Fruit fly (Drosophila melanogaster) whole organism, prepupa: ENCODE measurements around the gene CG5850.

Experiments
- Blimp-1 ChIP-seq: fragments of 200-800 bp; sonication (Bioruptor generic); optimal IDR thresholded peaks from 3 replicates; lab custom pipeline; 2017; ENCODE audit warnings: missing biosample characterization, missing genetic modification characterization, mild to moderate bottlenecking, moderate library complexity, missing genetic modification reagents
- CG10631 ChIP-seq: fragments of 200-800 bp; sonication (Bioruptor generic); optimal IDR thresholded peaks from 2 replicates; lab custom pipeline; 2016; ENCODE audit warnings: missing biosample characterization, missing genetic modification characterization
- CG11294 ChIP-seq: fragments of 200-800 bp; sonication (Bioruptor generic); IDR thresholded peaks from 2 replicates; pipeline ENCODE4 v1.3.6; 2022; ENCODE audit warnings: missing biosample characterization, missing genetic modification characterization
- CG11902 ChIP-seq: fragments of 200-800 bp; sonication (Bioruptor generic); optimal IDR thresholded peaks from 3 replicates; lab custom pipeline; 2016; ENCODE audit warnings: missing biosample characterization, missing genetic modification characterization
- CG15336 ChIP-seq: fragments of 200-800 bp; sonication (Bioruptor generic); IDR thresholded peaks from 2 replicates; pipeline ENCODE4 v1.3.6; 2022; ENCODE audit warnings: missing biosample characterization, missing genetic modification characterization
- CG1621 ChIP-seq: fragments of 200-800 bp; sonication (Bioruptor generic); optimal IDR thresholded peaks from 3 replicates; lab custom pipeline; 2018; ENCODE audit warnings: missing biosample characterization, mild to moderate bottlenecking, missing genetic modification characterization
- CG16779 ChIP-seq: fragments of 200-800 bp; sonication (Bioruptor generic); optimal IDR thresholded peaks from 3 replicates; lab custom pipeline; 2017; ENCODE audit warnings: missing biosample characterization, mild to moderate bottlenecking, missing genetic modification characterization
- CG3032 ChIP-seq: fragments of 200-800 bp; optimal IDR thresholded peaks from 2 replicates; lab custom pipeline; 2019; ENCODE audit warnings: missing biosample characterization, mild to moderate bottlenecking, missing genetic modification characterization, moderate library complexity
- CG32006 ChIP-seq: fragments of 200-800 bp; sonication (Bioruptor generic); optimal IDR thresholded peaks from 3 replicates; lab custom pipeline; 2017; ENCODE audit warnings: missing biosample characterization, mild to moderate bottlenecking, missing genetic modification characterization
- CG4318 ChIP-seq: fragments of 200-800 bp; sonication (Bioruptor generic); optimal IDR thresholded peaks from 3 replicates; lab custom pipeline; 2017; ENCODE audit warnings: missing biosample characterization, mild to moderate bottlenecking, missing genetic modification characterization
- CG6163 ChIP-seq: fragments of 200-800 bp; sonication (Bioruptor generic); IDR thresholded peaks from 3 replicates; pipeline ENCODE4 v1.3.6; 2022; ENCODE audit warnings: missing biosample characterization, missing genetic modification characterization
- CG6276 ChIP-seq: fragments of 200-800 bp; sonication (Bioruptor generic); optimal IDR thresholded peaks from 2 replicates; lab custom pipeline; 2017; ENCODE audit warnings: missing biosample characterization, mild to moderate bottlenecking, missing genetic modification characterization
- CG6792 ChIP-seq: fragments of 200-800 bp; sonication (Bioruptor generic); optimal IDR thresholded peaks from 3 replicates; lab custom pipeline; 2016; ENCODE audit warnings: missing biosample characterization, missing genetic modification characterization
- CG6808 ChIP-seq: fragments of 200-800 bp; sonication (Bioruptor generic); optimal IDR thresholded peaks from 3 replicates; lab custom pipeline; 2017; ENCODE audit warnings: missing biosample characterization, missing genetic modification characterization, mild to moderate bottlenecking, moderate library complexity, missing genetic modification reagents
- CG6854 ChIP-seq: fragments of 200-800 bp; sonication (Bioruptor generic); optimal IDR thresholded peaks from 2 replicates; lab custom pipeline; 2017; ENCODE audit warnings: missing biosample characterization, mild to moderate bottlenecking, missing genetic modification characterization
- CG7368 ChIP-seq: fragments of 200-800 bp; sonication (Bioruptor generic); optimal IDR thresholded peaks from 3 replicates; lab custom pipeline; 2016; ENCODE audit warnings: missing biosample characterization, missing genetic modification characterization
- CG8319 ChIP-seq: fragments of 200-800 bp; sonication (Bioruptor generic); optimal IDR thresholded peaks from 3 replicates; lab custom pipeline; 2016; ENCODE audit warnings: missing biosample characterization, missing genetic modification characterization
- CG8632 ChIP-seq: fragments of 200-800 bp; sonication (Bioruptor generic); optimal IDR thresholded peaks from 3 replicates; lab custom pipeline; 2016; ENCODE audit warnings: missing biosample characterization, missing genetic modification characterization
- CG9139 ChIP-seq: fragments of 200-800 bp; sonication (Bioruptor generic); optimal IDR thresholded peaks from 3 replicates; lab custom pipeline; 2017; ENCODE audit warnings: missing biosample characterization, mild to moderate bottlenecking, missing genetic modification characterization
- Eip75B ChIP-seq: fragments of 200-800 bp; sonication (Bioruptor generic); optimal IDR thresholded peaks from 3 replicates; lab custom pipeline; 2016; ENCODE audit warnings: missing biosample characterization, missing genetic modification characterization
- Eip78C ChIP-seq: fragments of 200-800 bp; sonication (Bioruptor generic); peaks from one replicate; lab custom pipeline; 2016; ENCODE audit warnings: missing biosample characterization, missing genetic modification characterization
- Eip93F ChIP-seq: fragments of 200-800 bp; sonication (Bioruptor generic); optimal IDR thresholded peaks from 2 replicates; lab custom pipeline; 2016; ENCODE audit warnings: missing biosample characterization, mild to moderate bottlenecking, missing genetic modification characterization
- Ets96B ChIP-seq: fragments of 200-800 bp; optimal IDR thresholded peaks from 2 replicates; lab custom pipeline; 2019; ENCODE audit warnings: missing biosample characterization, mild to moderate bottlenecking, missing genetic modification characterization, moderate library complexity
- Gug ChIP-seq: fragments of 200-800 bp; sonication (Bioruptor generic); IDR thresholded peaks from 2 replicates; pipeline ENCODE4 v1.3.6; 2022; ENCODE audit warnings: missing biosample characterization, missing genetic modification characterization
- Hr38 ChIP-seq: sonication (Bioruptor generic); optimal IDR thresholded peaks from 2 replicates; lab custom pipeline; 2016; ENCODE audit warnings: missing biosample characterization, missing genetic modification characterization
- Met ChIP-seq: fragments of 200-800 bp; sonication (Bioruptor generic); optimal IDR thresholded peaks from 3 replicates; lab custom pipeline; 2016; ENCODE audit warnings: missing biosample characterization, missing genetic modification characterization
- OdsH ChIP-seq: fragments of 200-800 bp; sonication (Bioruptor generic); optimal IDR thresholded peaks from 3 replicates; lab custom pipeline; 2016; ENCODE audit warnings: missing biosample characterization, missing genetic modification characterization
- Sox14 ChIP-seq: fragments of 200-800 bp; sonication (Bioruptor generic); optimal IDR thresholded peaks from 3 replicates; lab custom pipeline; 2016; ENCODE audit warnings: missing biosample characterization, missing genetic modification characterization
- Sox15 ChIP-seq: fragments of 200-800 bp; sonication (Bioruptor generic); optimal IDR thresholded peaks from 3 replicates; lab custom pipeline; 2016; ENCODE audit warnings: missing biosample characterization, missing genetic modification characterization
- achi ChIP-seq: fragments of 200-800 bp; sonication (Bioruptor generic); optimal IDR thresholded peaks from 3 replicates; lab custom pipeline; 2016; ENCODE audit warnings: missing biosample characterization, missing genetic modification characterization
- cyc ChIP-seq: fragments of 200-800 bp; sonication (Bioruptor generic); optimal IDR thresholded peaks from 3 replicates; lab custom pipeline; 2016; ENCODE audit warnings: missing biosample characterization, missing genetic modification characterization
- dac ChIP-seq: fragments of 200-800 bp; sonication (Bioruptor generic); optimal IDR thresholded peaks from 2 replicates; lab custom pipeline; 2017; ENCODE audit warnings: missing biosample characterization, mild to moderate bottlenecking, missing genetic modification characterization
- dsx ChIP-seq: fragments of 200-800 bp; optimal IDR thresholded peaks from 3 replicates; lab custom pipeline; 2019; ENCODE audit warnings: missing biosample characterization, mild to moderate bottlenecking, missing genetic modification characterization, moderate library complexity; ENCODE audit not compliant: poor library complexity, severe bottlenecking
- eg ChIP-seq: fragments of 200-800 bp; sonication (Bioruptor generic); IDR thresholded peaks from 3 replicates; pipeline ENCODE4 v1.3.6; 2022; ENCODE audit warnings: missing biosample characterization, missing genetic modification characterization
- esn ChIP-seq: fragments of 200-800 bp; sonication (Bioruptor generic); optimal IDR thresholded peaks from 2 replicates; lab custom pipeline; 2016; ENCODE audit warnings: missing biosample characterization, mild to moderate bottlenecking, missing genetic modification characterization, moderate library complexity
- fd59A ChIP-seq: fragments of 200-800 bp; sonication (Bioruptor generic); optimal IDR thresholded peaks from 2 replicates; lab custom pipeline; 2017; ENCODE audit warnings: missing biosample characterization, mild to moderate bottlenecking, missing genetic modification characterization, missing genetic modification reagents
- fd85E ChIP-seq: fragments of 200-800 bp; sonication (Bioruptor generic); optimal IDR thresholded peaks from 3 replicates; lab custom pipeline; 2016; ENCODE audit warnings: missing biosample characterization, missing genetic modification characterization
- fkh ChIP-seq: fragments of 200-800 bp; sonication (Bioruptor generic); optimal IDR thresholded peaks from 3 replicates; lab custom pipeline; 2017; ENCODE audit warnings: missing biosample characterization, mild to moderate bottlenecking, missing genetic modification characterization, moderate library complexity
- lz ChIP-seq: fragments of 200-800 bp; sonication (Bioruptor generic); optimal IDR thresholded peaks from 3 replicates; lab custom pipeline; 2016; ENCODE audit warnings: missing biosample characterization, missing genetic modification characterization
- pdm3 ChIP-seq: fragments of 200-800 bp; sonication (Bioruptor generic); optimal IDR thresholded peaks from 3 replicates; lab custom pipeline; 2016; ENCODE audit warnings: missing biosample characterization, missing genetic modification characterization
- salr ChIP-seq, 2 experiments: fragments of 200-800 bp; sonication (Bioruptor generic); optimal IDR thresholded peaks; 3 replicates each; lab custom pipeline; 2016 to 2018; ENCODE audit warnings: missing biosample characterization in 2 of 2, missing genetic modification characterization in 2 of 2, mild to moderate bottlenecking in 1 of 2
- spab ChIP-seq: fragments of 200-800 bp; sonication (Bioruptor generic); optimal IDR thresholded peaks from 2 replicates; lab custom pipeline; 2017; ENCODE audit warnings: missing biosample characterization, mild to moderate bottlenecking, missing genetic modification characterization, missing genetic modification reagents
- svp ChIP-seq: fragments of 200-800 bp; sonication (Bioruptor generic); peaks from one replicate; lab custom pipeline; 2016; ENCODE audit warnings: missing biosample characterization, missing genetic modification characterization
- topi ChIP-seq: fragments of 200-800 bp; sonication (Bioruptor generic); optimal IDR thresholded peaks from 3 replicates; lab custom pipeline; 2016; ENCODE audit warnings: missing biosample characterization, missing genetic modification characterization
- vri ChIP-seq: fragments of 200-800 bp; sonication (Bioruptor generic); optimal IDR thresholded peaks from 3 replicates; lab custom pipeline; 2016; ENCODE audit warnings: missing biosample characterization, mild to moderate bottlenecking, missing genetic modification characterization

Gene CG5850

dm6 chr2L:9963603-9964042, at the start of gene CG5850:
Gene CG5850, minus strand, starts transcription at chr2L:9963949.
- TF ChIP-seq vri (GFP tag; lab: Kevin White, UChicago) (no peak), achi (GFP tag; lab: Kevin White, UChicago) (peak; percentile 13), Sox14 (GFP tag; lab: Kevin White, UChicago) (no peak), CG7368 (GFP tag; lab: Kevin White, UChicago) (no peak), Eip93F (GFP tag; lab: Kevin White, UChicago) (no peak), CG11294 (GFP tag; lab: Robert Waterston, UW) (no peak), esn (peak; percentile 36), Met (GFP tag; lab: Kevin White, UChicago) (peak; percentile 25), salr (GFP tag; optimal IDR thresholded peaks at IDR 0.05; lab: Kevin White, UChicago) (no peak), CG16779 (tag; lab: Kevin White, UChicago) (no peak), dac (GFP tag; lab: Kevin White, UChicago) (no peak), Eip78C (peak; percentile 72), CG6276 (GFP tag; lab: Kevin White, UChicago) (no peak), spab (GFP tag; lab: Kevin White, UChicago) (no peak), Hr38 (GFP tag; lab: Kevin White, UChicago) (no peak), eg (GFP tag; lab: Robert Waterston, UW) (no peak), CG32006 (GFP tag; lab: Kevin White, UChicago) (no peak), CG8319 (GFP tag; lab: Kevin White, UChicago) (no peak), CG11902 (GFP tag; lab: Kevin White, UChicago) (no peak), Sox15 (no peak), CG6854 (peak; percentile 50), CG9139 (GFP tag; lab: Kevin White, UChicago) (no peak), CG8632 (GFP tag; lab: Kevin White, UChicago) (no peak), Ets96B (tag; lab: Kevin White, UChicago) (no peak), svp (peak; percentile 69), Gug (GFP tag; lab: Robert Waterston, UW) (no peak), pdm3 (GFP tag; lab: Kevin White, UChicago) (peak; percentile 9), CG4318 (GFP tag; lab: Kevin White, UChicago) (no peak), lz (GFP tag; lab: Kevin White, UChicago) (no peak), topi (GFP tag; lab: Kevin White, UChicago) (no peak), OdsH (GFP tag; lab: Kevin White, UChicago) (peak; percentile 6), fd85E (GFP tag; lab: Kevin White, UChicago) (no peak), Blimp-1 (GFP tag; lab: Kevin White, UChicago) (no peak), cyc (GFP tag; lab: Kevin White, UChicago) (no peak), dsx (GFP tag; lab: Kevin White, UChicago) (no peak), CG15336 (GFP tag; lab: Robert Waterston, UW) (no peak), CG1621 (tag; lab: Kevin White, UChicago) (no peak), CG6792 (GFP tag; lab: Kevin White, UChicago) (no peak), CG6808 (GFP tag; lab: Kevin White, UChicago) (no peak)

- TF ChIP-seq dac (GFP tag; lab: Kevin White, UChicago) (peak; percentile 98), CG3032 (tag; lab: Kevin White, UChicago) (peak; percentile 99), achi (GFP tag; lab: Kevin White, UChicago) (peak; percentile 99), lz (GFP tag; lab: Kevin White, UChicago) (peak; percentile 100), Eip75B (GFP tag; lab: Kevin White, UChicago) (peak; percentile 100), Ets96B (tag; lab: Kevin White, UChicago) (peak; percentile 99), CG1621 (tag; lab: Kevin White, UChicago) (peak; percentile 99), vri (GFP tag; lab: Kevin White, UChicago) (peak; percentile 99), Sox14 (GFP tag; lab: Kevin White, UChicago) (peak; percentile 100), Gug (GFP tag; lab: Robert Waterston, UW) (peak; percentile 99), svp (peak; percentile 100), CG6163 (GFP tag; lab: Robert Waterston, UW) (peak; percentile 100), dsx (GFP tag; lab: Kevin White, UChicago) (peak; percentile 98), fkh (GFP tag; lab: Kevin White, UChicago) (peak; percentile 92), Eip78C (peak; percentile 100), fd85E (GFP tag; lab: Kevin White, UChicago) (peak; percentile 98), spab (GFP tag; lab: Kevin White, UChicago) (peak; percentile 99), CG10631 (peak; percentile 99), CG9139 (GFP tag; lab: Kevin White, UChicago) (peak; percentile 98), esn (peak; percentile 100), Met (GFP tag; lab: Kevin White, UChicago) (peak; percentile 99), fd59A (GFP tag; lab: Kevin White, UChicago) (peak; percentile 99), Blimp-1 (GFP tag; lab: Kevin White, UChicago) (peak; percentile 96), cyc (GFP tag; lab: Kevin White, UChicago) (peak; percentile 100)
Observed at dm6 chr2L:10009800-10010658, 46.3 kb upstream of the CG5850 start.
